Worm (Caenorhabditis elegans) whole organism, mixed stage, embryonic: Measurements from ENCODE around the gene C23G10.2.

Experiments
- blmp-1 ChIP-seq: fragments of 150-350 bp; optimal IDR thresholded peaks from 2 replicates; lab custom pipeline; 2014; ENCODE audit warnings: missing biosample characterization, missing genetic modification characterization
- mls-2 ChIP-seq: sonication (generic microtip); optimal IDR thresholded peaks from 2 replicates; lab custom pipeline; 2016; ENCODE audit warnings: mild to moderate bottlenecking, missing genetic modification characterization, moderate library complexity, missing compliant biosample characterization
- tbx-8 ChIP-seq: fragments of 200-800 bp; sonication (Bioruptor generic); optimal IDR thresholded peaks from 2 replicates; lab custom pipeline; 2018; ENCODE audit warnings: mild to moderate bottlenecking, missing genetic modification characterization, moderate library complexity, missing compliant biosample characterization

DNA sequence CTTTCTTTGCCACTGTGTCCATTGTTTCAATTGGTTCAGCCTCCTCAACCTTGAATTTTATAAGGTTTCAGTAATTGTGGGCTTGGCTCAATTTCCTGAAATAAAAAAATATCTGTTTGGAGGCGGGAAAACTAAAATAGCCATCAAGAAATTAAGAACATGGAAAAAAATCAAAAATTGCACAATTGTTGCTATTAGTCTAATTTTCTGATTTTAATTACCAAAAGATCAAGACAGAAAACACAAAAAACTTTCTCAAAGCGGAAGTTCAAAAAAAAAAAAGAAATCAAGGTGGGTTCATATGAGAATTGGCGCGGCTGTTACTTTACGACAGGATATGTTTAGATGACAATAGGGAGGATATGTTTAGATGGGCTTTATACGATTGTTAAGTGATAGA is 23.0 kb downstream of the C23G10.2 start, which contains the start of gene esyt-2:
- no peak for TF ChIP-seq blmp-1
- TF ChIP-seq mls-2 (tag; lab: Kevin White, UChicago), result no peak
- no peak for TF ChIP-seq tbx-8 (GFP tag; lab: Kevin White, UChicago)
